Worm (Caenorhabditis elegans) whole organism, L3 larva: ENCODE measurements around the gene grd-6.

Experiments used
- egl-27 ChIP-seq: sonication (generic microtip); optimal IDR thresholded peaks from 4 replicates; lab custom pipeline; 2017; ENCODE audit warnings: missing biosample characterization, missing genetic modification reagents, missing genetic modification characterization
- nhr-12 ChIP-seq: fragments of 150-350 bp; optimal IDR thresholded peaks from 2 replicates; lab custom pipeline; 2014; ENCODE audit warnings: missing biosample characterization, missing genetic modification characterization
- pha-4 ChIP-seq: fragments of 150-350 bp; optimal IDR thresholded peaks from 2 replicates; lab custom pipeline; 2014; ENCODE audit warnings: missing biosample characterization, missing genetic modification reagents, missing genetic modification characterization
- unc-62 ChIP-seq: fragments of 150-350 bp; sonication (generic microtip); optimal IDR thresholded peaks from 4 replicates; lab custom pipeline; 2014; ENCODE audit warnings: missing biosample characterization, missing genetic modification reagents, missing genetic modification characterization

DNA sequence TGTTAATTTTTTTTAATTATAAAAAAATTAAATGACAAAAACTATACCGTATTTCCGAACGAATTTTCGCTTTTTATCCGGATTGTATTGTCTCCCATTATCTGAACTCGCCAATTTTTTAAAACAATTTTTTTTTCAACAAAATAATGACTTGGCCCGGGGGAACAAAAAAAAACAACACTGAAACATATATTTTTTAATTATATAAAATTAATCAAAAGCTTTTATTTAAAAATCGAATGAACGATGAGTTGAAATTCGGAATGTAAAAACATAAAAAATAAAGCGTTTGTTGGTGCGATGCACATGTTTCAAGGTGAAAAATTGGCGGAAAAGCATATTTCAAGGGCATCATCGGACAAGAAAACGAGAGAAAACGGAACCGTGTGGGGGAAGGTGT, 8.1 kb upstream of the grd-6 start, which contains the start of gene mdt-27:
- TF ChIP-seq unc-62 (GFP tag; lab: Kevin White, UChicago) (no peak), pha-4 (tag; lab: Kevin White, UChicago) (no peak), egl-27 (no peak), nhr-12 (tag; lab: Kevin White, UChicago) (no peak)
